Worm (Caenorhabditis elegans) whole organism, L1 larva: Measurements from ENCODE around the gene nrde-4.

Source experiments
- ceh-8 ChIP-seq: fragments of 200-800 bp; sonication (Bioruptor generic); optimal IDR thresholded peaks from 2 replicates; lab custom pipeline; 2018; ENCODE audit warnings: mild to moderate bottlenecking, missing genetic modification characterization, moderate library complexity, missing compliant biosample characterization
- ceh-82 ChIP-seq, 3 experiments: fragments of 150-350 bp in 1 of 3; sonication (generic microtip) in 2 of 3; optimal IDR thresholded peaks; 2 replicates each; lab custom pipeline; 2014 to 2017; ENCODE audit warnings: missing biosample characterization in 3 of 3, missing genetic modification characterization in 3 of 3
- efl-1 ChIP-seq, 4 experiments: fragments of 150-350 bp; optimal IDR thresholded peaks in 3 of 4; peaks in 1 of 4; 1 replicate in 1 of 4; 2 replicates in 3 of 4; lab custom pipeline; 2014; ENCODE audit warnings: missing biosample characterization in 2 of 4, missing genetic modification characterization in 2 of 4, missing genetic modification reagents in 2 of 4
- elt-2 ChIP-seq: sonication (generic microtip); optimal IDR thresholded peaks from 2 replicates; lab custom pipeline; 2016; ENCODE audit warnings: missing genetic modification characterization, mild to moderate bottlenecking, inconsistent platforms, missing compliant biosample characterization, missing genetic modification reagents
- lin-13 ChIP-seq: fragments of 150-350 bp; optimal IDR thresholded peaks from 2 replicates; lab custom pipeline; 2014; ENCODE audit warnings: missing biosample characterization, missing genetic modification reagents, missing genetic modification characterization
- nhr-12 ChIP-seq: sonication (generic microtip); optimal IDR thresholded peaks from 2 replicates; lab custom pipeline; 2017; ENCODE audit warnings: missing biosample characterization, missing genetic modification characterization
- nhr-28 ChIP-seq: fragments of 150-350 bp; optimal IDR thresholded peaks from 2 replicates; lab custom pipeline; 2014; ENCODE audit warnings: missing biosample characterization, missing genetic modification characterization
- zip-4 ChIP-seq: fragments of 200-800 bp; sonication (Bioruptor generic); optimal IDR thresholded peaks from 2 replicates; lab custom pipeline; 2018; ENCODE audit warnings: mild to moderate bottlenecking, missing genetic modification characterization, moderate library complexity, missing compliant biosample characterization

- TF ChIP-seq nhr-12 (tag; lab: Kevin White, UChicago) (no peak), elt-2 (no peak), ceh-8 (GFP tag; lab: Kevin White, UChicago) (no peak), ceh-82 (tag; optimal IDR thresholded peaks at IDR 0.05; lab: Kevin White, UChicago) (no peak), nhr-28 (tag; lab: Kevin White, UChicago) (no peak), efl-1 (optimal IDR thresholded peaks at IDR 0.05; lab: Kevin White, UChicago) (no peak), efl-1 (GFP tag; optimal IDR thresholded peaks at IDR 0.05 in 1 of 2; lab: Kevin White, UChicago) (peak in 1 of 2 experiments; percentile 2), lin-13 (GFP tag; lab: Kevin White, UChicago) (no peak), zip-4 (no peak)
Observed at ce11 chrIV:7628942-7629341, 25.1 kb downstream of the nrde-4 start, which contains the start of gene F45E4.5.
